Worm (Caenorhabditis elegans): ENCODE measurements around the gene W02D7.6.

Gene W02D7.6

DNA sequence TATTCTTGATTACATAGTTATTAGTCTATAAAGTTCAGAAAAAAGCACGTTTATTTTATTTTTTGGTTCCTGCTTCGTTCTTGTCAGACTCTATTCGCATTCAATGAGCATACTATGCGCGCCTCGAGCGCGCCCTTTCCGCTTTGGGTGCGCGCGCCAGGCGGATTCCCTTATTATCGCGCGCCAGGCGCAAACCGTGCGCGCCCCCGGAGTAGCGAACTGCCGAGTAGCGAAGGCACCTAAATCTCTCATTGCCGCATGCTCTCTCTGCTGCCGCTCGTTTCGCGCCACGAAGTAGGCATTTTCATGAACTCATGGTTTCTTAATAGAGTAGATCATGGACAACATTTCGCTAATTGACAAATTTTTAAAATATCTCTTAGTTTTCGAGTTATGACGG lies 25.8 kb upstream of the W02D7.6 start:
- TF ChIP-seq elt-2 (tag; optimal IDR thresholded peaks at IDR 0.05) (no peak), nhr-43 (tag; optimal IDR thresholded peaks at IDR 0.05; ENCODE audit: poor library complexity, severe bottlenecking) (no peak), fkh-2 (tag; optimal IDR thresholded peaks at IDR 0.05) (no peak), daf-12 (tag; optimal IDR thresholded peaks at IDR 0.05) (no peak), eor-1 (tag; optimal IDR thresholded peaks at IDR 0.05) (no peak), egl-27 (tag; optimal IDR thresholded peaks at IDR 0.05) (no peak), nhr-28 (tag; optimal IDR thresholded peaks at IDR 0.05) (no peak), snpc-4 (tag; optimal IDR thresholded peaks at IDR 0.05) (no peak)

DNA sequence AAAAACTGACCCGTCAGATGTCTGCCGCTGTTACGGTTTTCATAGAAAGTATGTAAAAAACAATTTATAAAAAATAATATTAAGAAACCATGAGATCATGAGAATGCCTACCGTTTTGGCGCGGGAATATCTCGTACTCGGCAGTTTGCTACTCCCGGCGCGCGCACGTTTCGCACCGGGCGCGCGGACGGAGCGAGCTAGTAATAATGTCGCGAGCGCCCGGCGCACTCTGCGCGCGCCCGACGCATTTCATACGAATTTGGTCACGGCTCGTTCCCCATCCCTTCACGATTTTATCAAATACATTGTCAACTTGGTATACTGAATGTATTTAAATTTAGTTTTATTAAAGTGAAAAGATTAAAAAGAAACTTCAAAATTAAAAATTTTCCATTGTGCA lies 24.6 kb upstream of the W02D7.6 start:
- TF ChIP-seq nhr-23 (tag; optimal IDR thresholded peaks at IDR 0.05) (no peak), nhr-28 (tag; optimal IDR thresholded peaks at IDR 0.05) (no peak), nhr-76 (tag; optimal IDR thresholded peaks at IDR 0.05) (no peak), tbx-2 (tag; optimal IDR thresholded peaks at IDR 0.05) (no peak), fkh-2 (tag; optimal IDR thresholded peaks at IDR 0.05) (no peak), ztf-11 (tag; optimal IDR thresholded peaks at IDR 0.05) (no peak), snpc-4 (tag; optimal IDR thresholded peaks at IDR 0.05) (no peak), fkh-10 (GFP tag; optimal IDR thresholded peaks at IDR 0.05) (no peak), lin-15B (tag; optimal IDR thresholded peaks at IDR 0.05) (no peak), lin-39 (tag; optimal IDR thresholded peaks at IDR 0.05) (no peak), pqm-1 (tag; optimal IDR thresholded peaks at IDR 0.05) (no peak), nhr-43 (tag; optimal IDR thresholded peaks at IDR 0.05; ENCODE audit: poor library complexity, severe bottlenecking) (no peak), ceh-28 (tag; optimal IDR thresholded peaks at IDR 0.05) (no peak), ama-1 (optimal IDR thresholded peaks at IDR 0.05) (no peak), unc-39 (tag; optimal IDR thresholded peaks at IDR 0.05) (no peak), nhr-237 (tag; optimal IDR thresholded peaks at IDR 0.05) (no peak), egl-27 (tag; optimal IDR thresholded peaks at IDR 0.05) (no peak), ztf-4 (tag; optimal IDR thresholded peaks at IDR 0.05) (no peak), unc-62 (GFP tag; optimal IDR thresholded peaks at IDR 0.05) (no peak)

DNA sequence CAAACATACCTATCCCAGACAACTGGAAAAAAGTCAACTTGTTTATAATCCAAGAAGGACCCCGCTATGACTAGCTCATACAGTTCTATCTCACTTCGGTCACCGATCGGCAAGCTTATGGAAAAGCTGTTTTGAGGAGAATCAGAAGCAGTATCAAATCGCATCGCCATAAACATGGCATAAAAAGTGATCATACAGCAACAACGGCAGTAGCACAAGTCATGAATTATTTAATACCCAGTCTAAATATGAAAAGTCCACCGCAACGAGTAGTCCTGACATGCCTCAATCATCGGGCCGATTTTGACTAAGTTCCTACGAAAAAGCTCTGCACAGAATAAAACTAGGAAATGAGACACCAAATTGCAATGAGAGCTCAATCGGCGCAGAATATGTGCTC lies 22.2 kb upstream of the W02D7.6 start:
- no peak for TF ChIP-seq sea-2 (GFP tag; optimal IDR thresholded peaks at IDR 0.05)
- no peak for TF ChIP-seq snpc-4 (tag; optimal IDR thresholded peaks at IDR 0.05)
- no peak for TF ChIP-seq aly-2 (tag; optimal IDR thresholded peaks at IDR 0.05)
- no peak for TF ChIP-seq skn-1 (tag; optimal IDR thresholded peaks at IDR 0.05)
- TF ChIP-seq ceh-9 (tag; optimal IDR thresholded peaks at IDR 0.05) = no peak
- TF ChIP-seq nhr-12 (tag; optimal IDR thresholded peaks at IDR 0.05) = no peak
- TF ChIP-seq nhr-28 (tag; optimal IDR thresholded peaks at IDR 0.05) = no peak
- TF ChIP-seq pqm-1 (tag; optimal IDR thresholded peaks at IDR 0.05) = no peak
- no peak for TF ChIP-seq ZK546.5 (tag; optimal IDR thresholded peaks at IDR 0.05)
- TF ChIP-seq fos-1 (tag; optimal IDR thresholded peaks at IDR 0.05) = no peak
- no peak for TF ChIP-seq nhr-25 (tag; optimal IDR thresholded peaks at IDR 0.05)
- no peak for TF ChIP-seq nhr-77 (tag; optimal IDR thresholded peaks at IDR 0.05)
- TF ChIP-seq lin-15B (tag; optimal IDR thresholded peaks at IDR 0.05) = no peak
- no peak for TF ChIP-seq nhr-67 (tag; optimal IDR thresholded peaks at IDR 0.05)
- TF ChIP-seq nhr-76 (tag; optimal IDR thresholded peaks at IDR 0.05) = no peak
- no peak for TF ChIP-seq pha-4 (tag; optimal IDR thresholded peaks at IDR 0.05)
- TF ChIP-seq zag-1 (tag; optimal IDR thresholded peaks at IDR 0.05) = no peak
- no peak for TF ChIP-seq ztf-4 (tag; optimal IDR thresholded peaks at IDR 0.05)
- no peak for TF ChIP-seq ceh-28 (tag; optimal IDR thresholded peaks at IDR 0.05)

DNA sequence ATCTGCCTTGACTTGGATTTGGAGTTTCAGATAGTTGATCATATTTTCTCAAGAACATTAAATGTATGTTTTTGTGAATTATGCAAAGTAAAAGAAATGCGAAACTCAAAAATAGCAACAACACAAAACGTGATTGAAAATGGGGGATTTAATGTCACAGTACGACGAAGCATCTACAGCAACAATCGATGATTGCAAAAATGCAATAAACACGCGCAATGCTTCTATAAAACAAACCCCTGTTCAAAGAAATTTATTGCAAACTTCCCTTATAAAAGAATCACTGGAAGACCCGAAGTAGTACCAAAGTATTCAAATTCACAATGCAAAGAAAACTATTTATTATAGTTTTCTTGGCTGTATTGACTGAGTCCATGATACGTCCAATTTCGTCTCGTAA lies 16.8 kb upstream of the W02D7.6 start, which contains the start of gene clec-219:
TSS of gene clec-219 (plus strand) at position 301 of the 400 bp plus-strand sequence.
- no peak for TF ChIP-seq egl-27 (tag; optimal IDR thresholded peaks at IDR 0.05)

DNA sequence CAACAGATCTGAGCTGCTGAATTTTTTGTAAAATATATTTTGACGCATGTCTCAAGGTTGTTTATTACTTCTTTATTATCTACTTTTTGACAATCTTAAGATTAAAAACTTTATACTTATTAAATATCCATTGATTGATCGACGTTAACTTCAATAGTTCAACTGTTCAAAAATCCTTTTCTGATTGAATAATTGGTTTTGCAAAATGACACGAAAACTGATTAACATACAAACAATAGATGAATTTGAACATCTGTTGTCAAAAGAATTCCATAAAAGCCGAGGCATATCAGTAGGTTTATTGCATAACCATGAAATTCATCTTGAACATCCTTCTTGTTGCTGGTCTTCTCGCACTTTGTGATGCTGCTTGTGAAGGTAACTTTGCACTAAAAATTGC lies 9.9 kb upstream of the W02D7.6 start, which contains the start of gene W02D7.12:
TSS of gene W02D7.12 (plus strand) at position 301 of the 400 bp plus-strand sequence.
- TF ChIP-seq zag-1 (tag; optimal IDR thresholded peaks at IDR 0.05) (no peak), nhr-67 (tag; optimal IDR thresholded peaks at IDR 0.05) (no peak), nhr-28 (tag; optimal IDR thresholded peaks at IDR 0.05) (no peak), elt-3 (tag; optimal IDR thresholded peaks at IDR 0.05) (no peak), mdl-1 (tag; optimal IDR thresholded peaks at IDR 0.05) (no peak), aly-2 (tag; optimal IDR thresholded peaks at IDR 0.05) (no peak), fos-1 (tag; optimal IDR thresholded peaks at IDR 0.05) (no peak), jun-1 (tag; optimal IDR thresholded peaks at IDR 0.05) (no peak), egl-27 (tag; optimal IDR thresholded peaks at IDR 0.05) (no peak), pqm-1 (tag; optimal IDR thresholded peaks at IDR 0.05) (no peak), eor-1 (tag; optimal IDR thresholded peaks at IDR 0.05) (no peak), pha-4 (tag; optimal IDR thresholded peaks at IDR 0.05) (no peak), nhr-237 (tag; optimal IDR thresholded peaks at IDR 0.05) (no peak)

Measured in whole organism, L3 larva.